Worm (Caenorhabditis elegans) whole organism, young adult: ENCODE results near the gene F35B3.3.

Experiments
- C17E4.6 ChIP-seq: fragments of 200-800 bp; sonication (Bioruptor generic); IDR thresholded peaks from 2 replicates; pipeline ENCODE4 v1.3.6; 2022; ENCODE audit warnings: missing genetic modification reagents, missing genetic modification characterization, missing compliant biosample characterization
- F22D6.2 ChIP-seq: sonication (generic microtip); optimal IDR thresholded peaks from 2 replicates; lab custom pipeline; 2016; ENCODE audit warnings: mild to moderate bottlenecking, missing genetic modification characterization, missing compliant biosample characterization
- Y53G8AR.9 ChIP-seq: fragments of 200-800 bp; sonication (Bioruptor generic); conservative IDR thresholded peaks from 2 replicates; pipeline ENCODE4 v1.3.6; 2022; ENCODE audit warnings: missing genetic modification reagents, missing genetic modification characterization, missing compliant biosample characterization
- Y67H2A.10 ChIP-seq: fragments of 200-800 bp; sonication (Bioruptor generic); conservative IDR thresholded peaks from 2 replicates; pipeline ENCODE4 v1.3.6; 2022; ENCODE audit warnings: missing genetic modification reagents, missing genetic modification characterization, missing compliant biosample characterization
- ama-1 ChIP-seq, 3 experiments: fragments of 150-350 bp in 1 of 3; sonication (generic microtip) in 2 of 3; optimal IDR thresholded peaks; 2 replicates each; lab custom pipeline; 2014 to 2018; ENCODE audit warnings: missing biosample characterization in 2 of 3, missing genetic modification characterization in 2 of 3, missing genetic modification reagents in 2 of 3
- madf-3 ChIP-seq: fragments of 200-800 bp; sonication (Bioruptor generic); IDR thresholded peaks from 2 replicates; pipeline ENCODE4 v1.3.6; 2022; ENCODE audit warnings: missing genetic modification reagents, missing genetic modification characterization, missing compliant biosample characterization
- nhr-120 ChIP-seq: fragments of 200-800 bp; sonication (Bioruptor generic); IDR thresholded peaks from 2 replicates; pipeline ENCODE4 v1.3.6; 2022; ENCODE audit warnings: missing genetic modification characterization, missing compliant biosample characterization
- pbrm-1 ChIP-seq: fragments of 200-800 bp; sonication (Bioruptor generic); IDR thresholded peaks from 2 replicates; pipeline ENCODE4 v1.3.6; 2022; ENCODE audit warnings: missing genetic modification reagents, missing genetic modification characterization, missing compliant biosample characterization
- pha-4 ChIP-seq: fragments of 150-350 bp; sonication (generic microtip); optimal IDR thresholded peaks from 2 replicates; lab custom pipeline; 2014; ENCODE audit warnings: missing biosample characterization, missing genetic modification reagents, missing genetic modification characterization
- sptf-2 ChIP-seq: fragments of 200-800 bp; sonication (Bioruptor generic); optimal IDR thresholded peaks from 2 replicates; lab custom pipeline; 2018; ENCODE audit warnings: mild to moderate bottlenecking, missing genetic modification characterization, missing compliant biosample characterization
- ztf-28 ChIP-seq: fragments of 200-800 bp; sonication (Bioruptor generic); IDR thresholded peaks from 2 replicates; pipeline ENCODE4 v1.3.6; 2022; ENCODE audit warnings: missing genetic modification reagents, missing genetic modification characterization, missing compliant biosample characterization

- TF ChIP-seq ama-1 (optimal IDR thresholded peaks at IDR 0.05; lab: Kevin White, UChicago) (no peak), ama-1 (GFP tag; optimal IDR thresholded peaks at IDR 0.05; lab: Kevin White, UChicago) (no peak), pbrm-1 (no peak), sptf-2 (GFP tag; lab: Kevin White, UChicago) (no peak), C17E4.6 (no peak), F22D6.2 (no peak), pha-4 (tag; lab: Kevin White, UChicago) (no peak), Y67H2A.10 (GFP tag; lab: Robert Waterston, UW) (no peak), madf-3 (GFP tag; lab: Robert Waterston, UW) (no peak), nhr-120 (GFP tag; lab: Robert Waterston, UW) (no peak), ztf-28 (no peak), Y53G8AR.9 (no peak)
Measured at ce11 chrX:16995149-16995885, 17.9 kb upstream of the F35B3.3 start.
